Worm (Caenorhabditis elegans): ENCODE results near the gene F08C6.5.

F08C6.5 gene

DNA sequence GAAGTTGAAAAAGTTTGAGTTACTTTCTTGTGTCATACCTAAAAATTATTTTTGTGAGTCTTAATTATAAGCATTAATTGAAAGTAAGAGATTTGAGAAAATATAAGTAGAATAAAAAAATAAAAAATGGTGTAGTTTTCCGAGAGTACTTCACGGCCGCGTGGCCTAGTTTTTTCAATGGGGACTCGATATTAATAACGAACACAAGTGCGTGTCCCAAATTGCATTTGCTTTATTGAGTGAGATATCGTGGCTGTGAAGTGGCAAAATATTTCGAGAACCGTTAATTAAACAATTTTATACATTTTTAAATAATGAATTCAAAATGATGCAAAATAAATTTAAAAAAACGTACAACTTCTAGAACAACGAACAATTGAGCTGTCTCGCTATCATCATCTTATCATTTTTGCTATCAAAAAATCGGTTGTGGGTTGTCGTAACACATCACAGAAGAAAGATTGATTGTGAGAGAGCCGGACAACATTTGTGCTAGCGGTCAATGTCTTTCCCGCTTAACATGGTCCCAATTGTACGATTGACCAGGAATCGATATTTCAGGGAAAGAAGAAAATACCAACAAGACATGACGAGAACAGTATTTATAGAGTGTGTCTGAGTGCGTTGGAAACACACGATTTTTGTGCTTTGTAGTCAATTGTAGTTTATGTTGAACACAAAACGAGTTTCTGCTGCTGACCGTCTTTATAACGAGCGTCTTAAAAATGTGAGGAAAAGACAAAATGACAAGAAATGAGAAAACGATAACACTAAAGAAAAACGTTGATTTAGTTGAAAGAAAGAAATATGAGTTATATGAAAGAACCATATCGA is 10.7 kb downstream of the F08C6.5 start, which contains the start of gene apy-1 (continued):
- TF ChIP-seq nhr-48 (tag; optimal IDR thresholded peaks at IDR 0.05): peak; percentile 1
- no peak for TF ChIP-seq snpc-1.2 (GFP tag; IDR thresholded peaks at IDR 0.05)
- peak; percentile 35 for TF ChIP-seq duxl-1 (tag; optimal IDR thresholded peaks at IDR 0.05; ENCODE audit: poor library complexity)
- peak; percentile 36 for TF ChIP-seq rbr-2 (tag; optimal IDR thresholded peaks at IDR 0.05)
- TF ChIP-seq hlh-30 (tag; optimal IDR thresholded peaks at IDR 0.05; ENCODE audit: insufficient read depth): peak; percentile 17
- peak; percentile 82 for TF ChIP-seq aha-1 (tag)
- TF ChIP-seq nhr-102 (tag; optimal IDR thresholded peaks at IDR 0.05): peak; percentile 32
- TF ChIP-seq ZK337.2 (GFP tag; IDR thresholded peaks at IDR 0.05): peak; percentile 56; the same call in 1 of the 2 replicates
- peak; percentile 26 for TF ChIP-seq ceh-28 (tag; optimal IDR thresholded peaks at IDR 0.05)
- TF ChIP-seq T20F7.1 (GFP tag; optimal IDR thresholded peaks at IDR 0.05): peak; percentile 19
- TF ChIP-seq spr-1 (tag; optimal IDR thresholded peaks at IDR 0.05): no peak
- no peak for TF ChIP-seq R02D3.7 (tag; optimal IDR thresholded peaks at IDR 0.05)
- TF ChIP-seq ceh-62 (tag; optimal IDR thresholded peaks at IDR 0.05): no peak
- TF ChIP-seq mep-1 (tag; optimal IDR thresholded peaks at IDR 0.05): peak; percentile 64
- peak; percentile 47 for TF ChIP-seq ama-1 (optimal IDR thresholded peaks at IDR 0.05)
- TF ChIP-seq ces-1 (GFP tag; optimal IDR thresholded peaks at IDR 0.05): peak; percentile 4
- TF ChIP-seq hif-1 (tag; optimal IDR thresholded peaks at IDR 0.05): peak in 1 of 2 experiments; percentile 35

- TF ChIP-seq F26F4.8 (GFP tag; conservative IDR thresholded peaks at IDR 0.05): no peak
- no peak for TF ChIP-seq madf-5 (GFP tag; IDR thresholded peaks at IDR 0.05)
- TF ChIP-seq lin-1 (GFP tag; IDR thresholded peaks at IDR 0.05): no peak
- TF ChIP-seq pha-4 (GFP tag; IDR thresholded peaks at IDR 0.05): no peak
- TF ChIP-seq pha-4 (tag; optimal IDR thresholded peaks at IDR 0.05): no peak
- TF ChIP-seq nhr-237 (tag; optimal IDR thresholded peaks at IDR 0.05): no peak
- TF ChIP-seq Y48G9A.11 (GFP tag; IDR thresholded peaks at IDR 0.05): no peak
- no peak for TF ChIP-seq F37D6.2 (tag; optimal IDR thresholded peaks at IDR 0.05)
- TF ChIP-seq zip-11 (GFP tag; IDR thresholded peaks at IDR 0.05): no peak
- no peak for TF ChIP-seq tra-1 (GFP tag; IDR thresholded peaks at IDR 0.05)
- no peak for TF ChIP-seq pqm-1 (tag; optimal IDR thresholded peaks at IDR 0.05)
- no peak for TF ChIP-seq snpc-4 (tag; optimal IDR thresholded peaks at IDR 0.05)
- no peak for TF ChIP-seq jun-1 (tag; optimal IDR thresholded peaks at IDR 0.05)
- TF ChIP-seq ceh-28 (tag; optimal IDR thresholded peaks at IDR 0.05): no peak
- TF ChIP-seq nhr-48 (tag; optimal IDR thresholded peaks at IDR 0.05): no peak
Measured at ce11 chrX:7572057-7572456, 12.9 kb downstream of the F08C6.5 start, which contains the start of gene pcyt-1. TSS of gene pcyt-1 (plus strand) at chrX:7572357.

- TF ChIP-seq gei-8 (GFP tag; optimal IDR thresholded peaks at IDR 0.05): no peak
- TF ChIP-seq aha-1 (tag): peak; percentile 5
Measured at ce11 chrX:7573172-7573571, 14.0 kb downstream of the F08C6.5 start.

- TF ChIP-seq lin-38 (GFP tag; IDR thresholded peaks at IDR 0.05): no peak
- no peak for TF ChIP-seq dmd-8 (GFP tag; IDR thresholded peaks at IDR 0.05)
- no peak for TF ChIP-seq daf-12 (tag; optimal IDR thresholded peaks at IDR 0.05)
- no peak for TF ChIP-seq ztf-11 (tag; optimal IDR thresholded peaks at IDR 0.05)
- no peak for TF ChIP-seq zfp-2 (tag; optimal IDR thresholded peaks at IDR 0.05)
- TF ChIP-seq Y105C5A.15 (GFP tag; IDR thresholded peaks at IDR 0.05): no peak
- no peak for TF ChIP-seq set-16 (GFP tag; IDR thresholded peaks at IDR 0.05)
- no peak for TF ChIP-seq nhr-6 (tag; optimal IDR thresholded peaks at IDR 0.05)
- TF ChIP-seq nhr-237 (tag; optimal IDR thresholded peaks at IDR 0.05): no peak
- no peak for TF ChIP-seq ceh-28 (tag; optimal IDR thresholded peaks at IDR 0.05)
- TF ChIP-seq vab-7 (GFP tag; IDR thresholded peaks at IDR 0.05): no peak
- TF ChIP-seq lin-13 (GFP tag; optimal IDR thresholded peaks at IDR 0.05): no peak
- TF ChIP-seq nhr-48 (tag; optimal IDR thresholded peaks at IDR 0.05): no peak
- TF ChIP-seq daf-19 (GFP tag; conservative IDR thresholded peaks at IDR 0.05): no peak
- TF ChIP-seq aha-1 (tag): no peak
- no peak for TF ChIP-seq unc-39 (tag; optimal IDR thresholded peaks at IDR 0.05)
- TF ChIP-seq zfp-3 (GFP tag; conservative IDR thresholded peaks at IDR 0.05): no peak
- no peak for TF ChIP-seq mdl-1 (tag; optimal IDR thresholded peaks at IDR 0.05)
- no peak for TF ChIP-seq zip-11 (GFP tag; IDR thresholded peaks at IDR 0.05)
Measured at ce11 chrX:7573572-7573628, 14.2 kb downstream of the F08C6.5 start, which contains the start of the genes unc-98 and F08C6.18. TSS of gene unc-98 (minus strand) at chrX:7573619. TSS of gene F08C6.18 (minus strand) at chrX:7573628.
